Comparison of ENCODE assay signal across 5 worm cellular contexts in genomic region chrX:14701490-14701889, ce11.
A peak's percentile ranks its signal among the peaks of the same experiment; 100 is the strongest.
TF ChIP-seq lines count a peak whose summit lies in the region.

Gene F40E10.5 (plus strand): TSS chrX:14701790.

TF ChIP-seq in whole organism, L4 larva, 104 proteins besides CTCF, POLR2A, EP300 and RAD21:
- TF ChIP-seq F49E8.2 (tag; optimal IDR thresholded peaks at IDR 0.05; lab: Kevin White, UChicago; ENCODE audit: borderline replicate concordance), result no peak
- TF ChIP-seq snpc-1.2 (GFP tag; IDR thresholded peaks at IDR 0.05; lab: Robert Waterston, UW), result no peak
- no peak for TF ChIP-seq rbr-2 (tag; optimal IDR thresholded peaks at IDR 0.05; lab: Kevin White, UChicago)
- no peak for TF ChIP-seq unc-39 (tag; optimal IDR thresholded peaks at IDR 0.05; lab: Kevin White, UChicago)
- peak; percentile 38 for TF ChIP-seq aha-1 (tag; lab: Kevin White, UChicago)
- TF ChIP-seq egl-43 (GFP tag; IDR thresholded peaks at IDR 0.05; lab: Robert Waterston, UW), result 0 out of 2 replicates have a peak, but pooled peaks have one; percentile 32
- TF ChIP-seq madf-9 (GFP tag; conservative IDR thresholded peaks at IDR 0.05; lab: Robert Waterston, UW), result no peak
- TF ChIP-seq zip-2 (tag; optimal IDR thresholded peaks at IDR 0.05; lab: Kevin White, UChicago), result no peak

TF ChIP-seq in whole organism, early embryonic, 17 proteins besides CTCF, POLR2A, EP300 and RAD21:
- peak; percentile 22 for TF ChIP-seq hmg-4 (GFP tag; optimal IDR thresholded peaks at IDR 0.05; lab: Kevin White, UChicago)
- TF ChIP-seq scrt-1 (GFP tag; IDR thresholded peaks at IDR 0.05; lab: Robert Waterston, UW), result no peak
TF ChIP-seq in whole organism, early embryonic: peak in this region for 1.

TF ChIP-seq in whole organism, late embryonic, 69 proteins besides CTCF, POLR2A, EP300 and RAD21:
- TF ChIP-seq ref-2 (tag; optimal IDR thresholded peaks at IDR 0.05; lab: Kevin White, UChicago), result no peak
- no peak for TF ChIP-seq syd-9 (tag; optimal IDR thresholded peaks at IDR 0.05; lab: Kevin White, UChicago)
- no peak for TF ChIP-seq ttx-3 (tag; optimal IDR thresholded peaks at IDR 0.05; lab: Kevin White, UChicago)
- no peak for TF ChIP-seq unc-55 (GFP tag; optimal IDR thresholded peaks at IDR 0.05; lab: Kevin White, UChicago)
- TF ChIP-seq mec-3 (tag; optimal IDR thresholded peaks at IDR 0.05; lab: Kevin White, UChicago; ENCODE audit: borderline replicate concordance), result no peak
- TF ChIP-seq ama-1 (optimal IDR thresholded peaks at IDR 0.05; lab: Kevin White, UChicago), result no peak
- TF ChIP-seq unc-86 (tag; optimal IDR thresholded peaks at IDR 0.05; lab: Kevin White, UChicago), result no peak
- no peak for TF ChIP-seq ceh-19 (GFP tag; optimal IDR thresholded peaks at IDR 0.05; lab: Kevin White, UChicago)
- peak; percentile 11 for TF ChIP-seq pax-1 (tag; optimal IDR thresholded peaks at IDR 0.05; lab: Kevin White, UChicago)
- no peak for TF ChIP-seq fkh-6 (tag; optimal IDR thresholded peaks at IDR 0.05; lab: Kevin White, UChicago)
- TF ChIP-seq ets-4 (tag; optimal IDR thresholded peaks at IDR 0.05; lab: Kevin White, UChicago), result peak; percentile 9
- TF ChIP-seq gmeb-2 (tag; optimal IDR thresholded peaks at IDR 0.05; lab: Kevin White, UChicago), result no peak
- TF ChIP-seq rnt-1 (tag; optimal IDR thresholded peaks at IDR 0.05; lab: Kevin White, UChicago), result no peak
- TF ChIP-seq nhr-232 (tag; optimal IDR thresholded peaks at IDR 0.05; lab: Kevin White, UChicago), result no peak
- no peak for TF ChIP-seq tbx-2 (tag; optimal IDR thresholded peaks at IDR 0.05; lab: Kevin White, UChicago)

TF ChIP-seq in whole organism, mixed stage, embryonic, 35 proteins besides CTCF, POLR2A, EP300 and RAD21:
- TF ChIP-seq nhr-2 (tag; optimal IDR thresholded peaks at IDR 0.05; lab: Kevin White, UChicago) (peak; percentile 39), unc-62 (GFP tag; optimal IDR thresholded peaks at IDR 0.05; lab: Kevin White, UChicago) (no peak), bed-3 (GFP tag; optimal IDR thresholded peaks at IDR 0.05; lab: Kevin White, UChicago) (no peak)

TF ChIP-seq in whole organism, young adult, 124 proteins besides CTCF, POLR2A, EP300 and RAD21:
- TF ChIP-seq zfh-2 (GFP tag; conservative IDR thresholded peaks at IDR 0.05; lab: Robert Waterston, UW) (peak; percentile 63), Y53F4B.3 (GFP tag; IDR thresholded peaks at IDR 0.05; lab: Robert Waterston, UW) (no peak), bed-1 (GFP tag; IDR thresholded peaks at IDR 0.05; lab: Robert Waterston, UW) (no peak)
TF ChIP-seq in whole organism, young adult: peak in this region for 1.
